Fruit fly (Drosophila melanogaster): ENCODE measurements around the gene CG7203.
A peak's percentile ranks its signal among the peaks of the same experiment; 100 is the strongest.
"Not testable (repeated sequence)": the region's sequence is repeated elsewhere in the genome, so short reads cannot be mapped to it uniquely, and the experiment has no call there.

The CG7203 gene

dm6 chr2L:7732570-7732969 lies 20.4 kb downstream of the CG7203 start, which contains the start of gene CG13796:
Gene CG13796 (minus strand): TSS chr2L:7732670.
- not testable (repeated sequence) for TF ChIP-seq usp (GFP tag; optimal IDR thresholded peaks at IDR 0.05); CG8478 (optimal IDR thresholded peaks at IDR 0.05); pan (optimal IDR thresholded peaks at IDR 0.05)

dm6 chr2L:7726268-7726997 lies 26.6 kb downstream of the CG7203 start, which contains the start of gene CG13795:
Gene CG13795 (minus strand): TSS chr2L:7726298.
- no peak for TF ChIP-seq Dll (optimal IDR thresholded peaks at IDR 0.05)
- TF ChIP-seq psq (optimal IDR thresholded peaks at IDR 0.05) = no peak
- TF ChIP-seq CG8478 (optimal IDR thresholded peaks at IDR 0.05) = no peak
- TF ChIP-seq usp (GFP tag; optimal IDR thresholded peaks at IDR 0.05) = no peak
- no peak for TF ChIP-seq pan (optimal IDR thresholded peaks at IDR 0.05)
- no peak for TF ChIP-seq EcR (GFP tag; optimal IDR thresholded peaks at IDR 0.05)

- TF ChIP-seq EcR (GFP tag; optimal IDR thresholded peaks at IDR 0.05) (no peak), usp (GFP tag; optimal IDR thresholded peaks at IDR 0.05) (no peak), pan (optimal IDR thresholded peaks at IDR 0.05) (no peak), psq (optimal IDR thresholded peaks at IDR 0.05) (no peak), Dll (optimal IDR thresholded peaks at IDR 0.05) (no peak), CG8478 (optimal IDR thresholded peaks at IDR 0.05) (no peak)
These were observed 30.3 kb downstream of the CG7203 start, which contains the start of gene CG13794 for dm6 chr2L:7722723-7723122. Gene CG13794 (minus strand): TSS chr2L:7722823.

- no peak for TF ChIP-seq Dll (optimal IDR thresholded peaks at IDR 0.05)
- no peak for TF ChIP-seq psq (optimal IDR thresholded peaks at IDR 0.05)
- no peak for TF ChIP-seq pan (optimal IDR thresholded peaks at IDR 0.05)
- TF ChIP-seq CG8478 (optimal IDR thresholded peaks at IDR 0.05) = no peak
- no peak for TF ChIP-seq usp (GFP tag; optimal IDR thresholded peaks at IDR 0.05)
- TF ChIP-seq EcR (GFP tag; optimal IDR thresholded peaks at IDR 0.05) = no peak
These were observed 30.9 kb downstream of the CG7203 start for dm6 chr2L:7722102-7722501.

dm6 chr2L:7719387-7719786 lies 33.6 kb downstream of the CG7203 start, which contains the start of gene CG13793:
Gene CG13793 (minus strand): TSS chr2L:7719487.
- TF ChIP-seq Dll (optimal IDR thresholded peaks at IDR 0.05) (no peak), CG8478 (optimal IDR thresholded peaks at IDR 0.05) (no peak), pan (optimal IDR thresholded peaks at IDR 0.05) (no peak), EcR (GFP tag; optimal IDR thresholded peaks at IDR 0.05) (no peak), psq (optimal IDR thresholded peaks at IDR 0.05) (no peak), usp (GFP tag; optimal IDR thresholded peaks at IDR 0.05) (no peak)

dm6 chr2L:7716545-7716944 lies 36.4 kb downstream of the CG7203 start, which contains the start of gene CG33296:
Gene CG33296 (minus strand): TSS chr2L:7716645.
- TF ChIP-seq psq (optimal IDR thresholded peaks at IDR 0.05) (no peak), pan (optimal IDR thresholded peaks at IDR 0.05) (no peak), Dll (optimal IDR thresholded peaks at IDR 0.05) (no peak), CG8478 (optimal IDR thresholded peaks at IDR 0.05) (no peak), EcR (GFP tag; optimal IDR thresholded peaks at IDR 0.05) (no peak), usp (GFP tag; optimal IDR thresholded peaks at IDR 0.05) (no peak)

dm6 chr2L:7711034-7711685 lies 41.8 kb downstream of the CG7203 start:
- TF ChIP-seq pan (optimal IDR thresholded peaks at IDR 0.05) (no peak), EcR (GFP tag; optimal IDR thresholded peaks at IDR 0.05) (no peak), usp (GFP tag; optimal IDR thresholded peaks at IDR 0.05) (no peak), psq (optimal IDR thresholded peaks at IDR 0.05) (no peak), Dll (optimal IDR thresholded peaks at IDR 0.05) (no peak), CG8478 (optimal IDR thresholded peaks at IDR 0.05) (no peak)

- TF ChIP-seq CG8478 (optimal IDR thresholded peaks at IDR 0.05) = no peak
- TF ChIP-seq psq (optimal IDR thresholded peaks at IDR 0.05) = no peak
- no peak for TF ChIP-seq Dll (optimal IDR thresholded peaks at IDR 0.05)
- TF ChIP-seq pan (optimal IDR thresholded peaks at IDR 0.05) = no peak
- no peak for TF ChIP-seq usp (GFP tag; optimal IDR thresholded peaks at IDR 0.05)
- TF ChIP-seq EcR (GFP tag; optimal IDR thresholded peaks at IDR 0.05) = no peak
These were observed 42.4 kb downstream of the CG7203 start, which contains the start of gene Ntl for dm6 chr2L:7710580-7710979. Gene Ntl (plus strand): TSS chr2L:7710880.

dm6 chr2L:7703534-7703933 lies 49.5 kb downstream of the CG7203 start:
- TF ChIP-seq Dll (optimal IDR thresholded peaks at IDR 0.05) (no peak), usp (GFP tag; optimal IDR thresholded peaks at IDR 0.05) (no peak), pan (optimal IDR thresholded peaks at IDR 0.05) (no peak), EcR (GFP tag; optimal IDR thresholded peaks at IDR 0.05) (no peak), CG8478 (optimal IDR thresholded peaks at IDR 0.05) (no peak), psq (optimal IDR thresholded peaks at IDR 0.05) (no peak)

- peak; percentile 3 for TF ChIP-seq CG8478 (optimal IDR thresholded peaks at IDR 0.05)
- no peak for TF ChIP-seq Dll (optimal IDR thresholded peaks at IDR 0.05)
These were observed 50.4 kb downstream of the CG7203 start, which contains the start of gene Tep3 for dm6 chr2L:7702383-7703188. Gene Tep3 (plus strand): TSS chr2L:7702805.
